Fruit fly (Drosophila melanogaster) Kc167 (cell line): ENCODE results near the gene CG43702.

Experiments used
- Myc ChIP-seq: fragments of >200 bp; optimal IDR thresholded peaks from 2 replicates; lab custom pipeline; 2017; ENCODE audit warnings: missing external identifiers
- Sin3A ChIP-seq: fragments of >200 bp; optimal IDR thresholded peaks from 2 replicates; lab custom pipeline; 2018; ENCODE audit warnings: missing external identifiers
- h ChIP-seq: fragments of >200 bp; optimal IDR thresholded peaks from 3 replicates; lab custom pipeline; 2018; ENCODE audit warnings: missing external identifiers
- insv ChIP-seq: fragments of >200 bp; optimal IDR thresholded peaks from 3 replicates; lab custom pipeline; 2018; ENCODE audit warnings: missing external identifiers
- psq ChIP-seq: fragments of >200 bp; optimal IDR thresholded peaks from 2 replicates; lab custom pipeline; 2017; ENCODE audit warnings: missing external identifiers
- ttk ChIP-seq: sonication (Bioruptor generic); optimal IDR thresholded peaks from 2 replicates; lab custom pipeline; 2017; ENCODE audit warnings: missing external identifiers

Gene CG43702

DNA sequence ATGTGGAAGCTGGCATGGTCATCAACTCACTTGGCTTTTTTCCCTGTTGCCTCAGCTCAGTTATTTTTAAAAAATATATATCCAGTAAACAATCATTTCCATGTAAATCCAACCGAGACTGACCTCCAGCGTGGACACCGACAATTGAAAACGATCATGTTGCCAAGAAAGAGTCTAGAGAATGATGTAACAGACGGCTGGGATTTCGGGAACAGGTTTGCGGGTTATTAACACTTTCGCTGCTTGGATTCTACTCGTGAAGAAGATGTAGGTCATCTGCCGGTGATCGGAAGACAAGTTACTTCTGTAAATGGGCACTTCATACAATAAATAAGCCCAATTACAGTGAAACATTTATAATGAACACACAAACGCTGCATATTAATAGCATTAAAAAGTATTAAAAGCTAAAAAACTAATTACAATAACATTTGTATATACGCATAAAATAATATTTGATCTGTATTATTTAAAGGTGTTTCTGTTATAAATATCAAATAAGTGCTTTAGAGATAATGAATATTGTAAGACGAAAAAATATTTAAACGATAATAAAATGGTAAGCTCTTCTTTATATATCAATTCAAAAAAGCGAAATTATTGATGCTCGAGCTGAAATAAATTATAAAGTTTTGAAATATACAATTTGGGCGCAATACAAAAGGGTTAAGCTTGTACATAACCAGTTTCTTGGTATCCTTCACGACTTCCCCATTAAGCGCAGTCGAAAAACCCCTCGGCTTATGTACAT, 3.4 kb downstream of the CG43702 start:
- TF ChIP-seq Sin3A = no peak
- TF ChIP-seq Myc (lab: Kevin White, UChicago) = no peak
- TF ChIP-seq insv = no peak
- TF ChIP-seq psq (lab: Kevin White, UChicago) = no peak
- no peak for TF ChIP-seq h (lab: Kevin White, UChicago)
- no peak for TF ChIP-seq ttk (lab: Kevin White, UChicago)

DNA sequence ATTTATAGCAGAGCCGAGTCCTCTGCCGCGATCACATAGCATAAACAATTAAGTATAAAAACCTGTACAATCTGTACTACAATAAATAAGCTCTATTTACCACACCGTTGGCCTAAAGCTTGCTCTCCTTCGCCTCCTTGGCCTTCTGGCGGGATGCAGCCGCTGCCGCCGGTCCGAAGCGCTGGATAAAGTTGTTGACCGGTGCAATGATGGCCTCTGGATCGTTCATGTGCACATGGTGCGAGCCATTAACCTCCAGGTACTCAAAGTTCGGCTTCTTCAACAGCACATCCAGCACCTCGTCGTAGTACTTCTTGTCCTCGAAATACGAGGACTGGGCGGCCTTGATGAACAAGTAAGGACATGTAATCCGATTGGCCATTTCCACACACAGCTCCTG, 4.0 kb downstream of the CG43702 start:
- no peak for TF ChIP-seq Sin3A
- no peak for TF ChIP-seq Myc (lab: Kevin White, UChicago)
- no peak for TF ChIP-seq psq (lab: Kevin White, UChicago)
- no peak for TF ChIP-seq h (lab: Kevin White, UChicago)
- TF ChIP-seq insv = no peak
- no peak for TF ChIP-seq ttk (lab: Kevin White, UChicago)

DNA sequence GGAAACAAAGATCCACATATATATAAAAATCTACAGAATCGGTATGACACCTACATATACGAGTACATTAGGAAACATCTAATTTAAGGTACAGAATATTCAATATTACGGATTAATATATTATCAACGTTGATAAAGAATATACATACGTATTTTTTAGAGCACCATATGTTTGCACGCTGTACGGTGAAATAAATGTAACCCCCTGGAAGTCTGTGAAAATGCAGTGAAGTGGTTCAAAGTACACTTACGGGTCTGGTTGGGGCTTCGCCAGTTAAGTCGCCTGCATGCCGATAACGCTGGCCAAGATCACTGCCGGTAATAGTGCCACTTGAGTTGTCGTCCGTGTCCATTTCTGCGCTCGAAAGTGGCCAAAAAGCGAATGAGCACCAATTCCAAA, 5.2 kb downstream of the CG43702 start:
- TF ChIP-seq Sin3A = no peak
- no peak for TF ChIP-seq insv
- TF ChIP-seq psq (lab: Kevin White, UChicago) = no peak
- no peak for TF ChIP-seq Myc (lab: Kevin White, UChicago)
- no peak for TF ChIP-seq h (lab: Kevin White, UChicago)
- no peak for TF ChIP-seq ttk (lab: Kevin White, UChicago)

DNA sequence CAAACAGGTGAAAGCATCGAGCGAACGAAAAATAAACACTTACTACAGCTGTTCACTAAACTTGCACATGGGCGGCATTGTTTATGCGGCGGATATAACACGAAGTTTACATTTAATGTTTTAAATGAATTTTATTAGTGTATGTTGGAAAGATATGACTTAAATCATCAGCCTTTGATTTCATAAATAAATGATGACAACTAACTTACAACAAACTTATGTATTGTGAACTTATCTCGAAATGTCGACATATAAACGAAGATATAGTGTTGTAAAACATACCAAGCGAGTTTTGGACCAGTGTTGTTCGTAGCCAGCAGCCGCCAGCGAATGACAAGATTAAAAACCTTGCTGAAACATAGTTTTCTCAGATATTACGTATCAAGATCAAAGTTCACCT, 5.9 kb downstream of the CG43702 start, which contains the start of the genes CG11309 and CG7632:
CG11309 (minus strand) TSS at position 259 of the 400 bp plus-strand sequence.
CG7632 (plus strand) TSS at position 298 of the 400 bp plus-strand sequence.
- TF ChIP-seq Myc (lab: Kevin White, UChicago) = no peak
- TF ChIP-seq ttk (lab: Kevin White, UChicago) = no peak
- no peak for TF ChIP-seq psq (lab: Kevin White, UChicago)
- TF ChIP-seq insv = no peak
- no peak for TF ChIP-seq h (lab: Kevin White, UChicago)
- no peak for TF ChIP-seq Sin3A

dm6 chr3L:21317416-21318259, 19.2 kb downstream of the CG43702 start, which contains the start of gene Pc:
Pc (minus strand) TSS chr3L:21318020.
- TF ChIP-seq ttk (lab: Kevin White, UChicago) (no peak), h (lab: Kevin White, UChicago) (no peak)

DNA sequence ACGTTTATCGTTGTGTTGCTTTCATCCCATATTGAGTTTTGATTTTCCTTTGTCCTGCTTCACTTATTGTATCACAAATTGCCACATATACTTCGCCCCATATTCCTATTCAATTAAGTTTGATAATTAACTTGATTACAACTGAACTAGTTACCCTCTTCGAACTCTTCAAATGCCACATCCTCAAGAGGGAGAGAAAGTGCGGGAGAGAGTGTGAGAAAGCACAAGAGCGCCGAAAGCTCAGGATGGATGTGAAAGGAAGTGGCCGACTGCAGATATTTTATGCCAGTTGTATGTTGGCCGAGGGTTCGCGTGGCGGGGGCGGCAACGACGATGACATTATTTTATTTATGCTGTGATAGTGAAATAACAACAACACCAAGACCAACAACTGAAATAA, 20.0 kb downstream of the CG43702 start, which contains the start of gene Rab26:
Rab26 (plus strand) TSS at position 301 of the 400 bp plus-strand sequence.
- TF ChIP-seq ttk (lab: Kevin White, UChicago) (no peak), insv (no peak), psq (lab: Kevin White, UChicago) (no peak), Myc (lab: Kevin White, UChicago) (no peak), Sin3A (no peak), h (lab: Kevin White, UChicago) (no peak)

dm6 chr3L:21319313-21319907, 20.9 kb downstream of the CG43702 start:
- TF ChIP-seq h (lab: Kevin White, UChicago) (no peak), Sin3A (no peak), psq (lab: Kevin White, UChicago) (no peak), ttk (lab: Kevin White, UChicago) (no peak), Myc (lab: Kevin White, UChicago) (no peak), insv (no peak)

DNA sequence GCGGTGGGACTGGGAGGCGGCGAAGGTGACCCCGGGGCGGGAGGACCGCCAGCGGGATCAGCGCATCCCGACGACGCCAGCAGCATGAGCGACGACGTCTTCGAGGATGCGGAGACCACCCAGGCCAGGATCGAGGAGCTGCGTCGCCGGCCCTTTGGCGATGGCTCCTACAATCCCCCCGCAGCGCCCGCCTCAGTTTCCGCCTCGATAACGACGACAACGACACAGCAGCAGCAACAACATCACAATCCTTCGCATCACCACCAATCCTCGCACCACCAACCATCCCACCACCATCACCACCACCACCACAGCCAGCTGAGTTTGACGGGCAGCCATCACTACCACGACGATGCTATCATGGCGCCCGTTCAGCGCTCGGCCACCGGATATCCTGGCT, 21.5 kb downstream of the CG43702 start:
- TF ChIP-seq ttk (lab: Kevin White, UChicago) = no peak
- no peak for TF ChIP-seq Myc (lab: Kevin White, UChicago)
- TF ChIP-seq h (lab: Kevin White, UChicago) = no peak
- TF ChIP-seq Sin3A = no peak
- no peak for TF ChIP-seq psq (lab: Kevin White, UChicago)
- TF ChIP-seq insv = no peak

DNA sequence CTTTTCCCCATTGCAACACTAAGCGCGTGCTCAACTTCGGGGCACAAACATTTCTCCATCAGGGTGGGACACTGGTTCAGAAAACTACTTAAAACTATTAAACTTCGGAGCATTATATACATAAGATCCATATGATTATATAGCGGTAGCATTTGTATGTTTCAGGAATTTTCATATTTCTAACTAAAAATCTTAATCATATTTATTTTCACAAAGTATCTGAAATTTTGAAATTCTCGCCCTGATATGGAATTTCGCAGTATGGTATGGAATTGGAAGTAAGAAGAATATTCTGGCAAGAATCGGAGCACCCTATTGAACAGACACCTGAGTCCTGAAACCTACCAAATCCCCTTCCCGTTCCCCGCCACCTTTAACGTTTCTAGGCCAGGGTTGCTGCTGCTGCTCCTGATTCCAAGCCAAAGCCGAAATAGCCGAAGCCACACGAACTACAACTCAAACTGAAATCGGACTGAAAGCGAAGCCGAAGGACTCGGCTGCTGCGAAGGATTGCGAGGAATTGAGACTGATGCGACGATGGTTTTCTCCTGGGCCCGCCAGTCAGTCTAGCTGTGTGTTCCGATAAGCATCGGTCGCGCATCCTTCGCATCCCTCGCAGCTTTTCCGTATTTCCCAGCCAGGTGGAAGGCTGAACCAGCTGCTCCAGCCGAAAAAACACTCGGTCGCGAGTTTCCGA, 23.5 kb downstream of the CG43702 start:
- no peak for TF ChIP-seq psq (lab: Kevin White, UChicago)
- no peak for TF ChIP-seq Myc (lab: Kevin White, UChicago)
- TF ChIP-seq ttk (lab: Kevin White, UChicago) = no peak
- TF ChIP-seq Sin3A = no peak
- no peak for TF ChIP-seq h (lab: Kevin White, UChicago)
- no peak for TF ChIP-seq insv

DNA sequence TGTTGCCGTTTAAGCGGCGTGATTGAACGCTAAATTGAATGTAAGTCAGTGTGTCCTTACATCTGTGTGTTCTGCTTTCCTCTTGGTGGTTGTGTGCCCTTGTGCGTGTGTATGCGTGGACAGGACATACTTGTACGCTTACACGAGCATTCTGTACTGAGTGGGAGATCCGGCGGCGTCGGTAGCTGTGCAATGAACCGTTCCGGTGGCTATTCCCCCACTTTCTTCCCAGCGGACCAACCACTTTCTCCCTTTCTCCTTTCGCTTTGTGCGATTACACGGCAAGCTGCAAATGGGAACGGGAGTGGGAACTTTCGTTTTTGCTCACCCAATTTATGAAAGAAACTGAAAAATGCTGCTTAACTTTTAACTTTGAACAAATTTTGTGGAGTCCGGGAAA, 26.2 kb downstream of the CG43702 start:
- TF ChIP-seq Myc (lab: Kevin White, UChicago) (no peak), psq (lab: Kevin White, UChicago) (no peak), ttk (lab: Kevin White, UChicago) (no peak), insv (no peak), h (lab: Kevin White, UChicago) (no peak)

- TF ChIP-seq Sin3A (no peak), ttk (lab: Kevin White, UChicago) (no peak), Myc (lab: Kevin White, UChicago) (no peak), h (lab: Kevin White, UChicago) (no peak), insv (no peak), psq (lab: Kevin White, UChicago) (no peak)
These were observed 36.6 kb downstream of the CG43702 start, which contains the start of gene Tsr1 for dm6 chr3L:21334999-21335631. Tsr1 (plus strand) TSS chr3L:21335215.
